Worm (Caenorhabditis elegans) whole organism, L1 larva: ENCODE data around the gene F13C5.2.

Experiments
- C04F5.9 ChIP-seq: sonication (generic microtip); optimal IDR thresholded peaks from 2 replicates; lab custom pipeline; 2016; ENCODE audit warnings: missing genetic modification characterization, missing compliant biosample characterization
- C16A3.4 ChIP-seq: fragments of 150-350 bp; optimal IDR thresholded peaks from 2 replicates; lab custom pipeline; 2014; ENCODE audit warnings: missing biosample characterization, missing genetic modification characterization
- C34B4.2 ChIP-seq: sonication (generic microtip); optimal IDR thresholded peaks from 2 replicates; lab custom pipeline; 2017; ENCODE audit warnings: mild to moderate bottlenecking, missing genetic modification characterization, missing compliant biosample characterization
- F16B12.6 ChIP-seq: fragments of 150-350 bp; optimal IDR thresholded peaks from 2 replicates; lab custom pipeline; 2014; ENCODE audit warnings: missing biosample characterization, missing genetic modification characterization
- aha-1 ChIP-seq: fragments of 150-350 bp; optimal IDR thresholded peaks from 2 replicates; lab custom pipeline; 2014; ENCODE audit warnings: missing biosample characterization, missing genetic modification characterization
- alr-1 ChIP-seq: fragments of 200-800 bp; sonication (Bioruptor generic); optimal IDR thresholded peaks from 2 replicates; lab custom pipeline; 2018; ENCODE audit warnings: borderline replicate concordance, mild to moderate bottlenecking, missing genetic modification characterization, missing compliant biosample characterization
- ama-1 ChIP-seq: fragments of 150-350 bp; optimal IDR thresholded peaks from 2 replicates; lab custom pipeline; 2014
- blmp-1 ChIP-seq: fragments of 150-350 bp; optimal IDR thresholded peaks from 2 replicates; lab custom pipeline; 2014; ENCODE audit warnings: missing biosample characterization, missing genetic modification characterization
- ceh-8 ChIP-seq: fragments of 200-800 bp; sonication (Bioruptor generic); optimal IDR thresholded peaks from 2 replicates; lab custom pipeline; 2018; ENCODE audit warnings: mild to moderate bottlenecking, missing genetic modification characterization, moderate library complexity, missing compliant biosample characterization
- ceh-82 ChIP-seq, 3 experiments: fragments of 150-350 bp in 1 of 3; sonication (generic microtip) in 2 of 3; optimal IDR thresholded peaks; 2 replicates each; lab custom pipeline; 2014 to 2017; ENCODE audit warnings: missing biosample characterization in 3 of 3, missing genetic modification characterization in 3 of 3
- ceh-88 ChIP-seq: fragments of 200-800 bp; sonication (Bioruptor generic); IDR thresholded peaks from 2 replicates; pipeline ENCODE4 v1.3.6; 2022; ENCODE audit warnings: missing genetic modification characterization, missing compliant biosample characterization
- dsc-1 ChIP-seq: sonication (generic microtip); optimal IDR thresholded peaks from 2 replicates; lab custom pipeline; 2016; ENCODE audit warnings: mild to moderate bottlenecking, missing genetic modification characterization, missing compliant biosample characterization
- efl-1 ChIP-seq, 4 experiments: fragments of 150-350 bp; optimal IDR thresholded peaks in 3 of 4; peaks in 1 of 4; 1 replicate in 1 of 4; 2 replicates in 3 of 4; lab custom pipeline; 2014; ENCODE audit warnings: missing biosample characterization in 2 of 4, missing genetic modification characterization in 2 of 4, missing genetic modification reagents in 2 of 4
- efl-3 ChIP-seq: fragments of 200-800 bp; sonication (Bioruptor generic); optimal IDR thresholded peaks from 2 replicates; lab custom pipeline; 2018; ENCODE audit warnings: mild to moderate bottlenecking, missing genetic modification characterization, missing compliant biosample characterization
- egl-13 ChIP-seq: sonication (generic microtip); optimal IDR thresholded peaks from 2 replicates; lab custom pipeline; 2016; ENCODE audit warnings: missing genotype, missing genetic modification reagents, missing genetic modification characterization, missing compliant biosample characterization
- egl-27 ChIP-seq, 2 experiments: fragments of 150-350 bp in 1 of 2; sonication (generic microtip); optimal IDR thresholded peaks; 3 replicates each; lab custom pipeline; 2017 to 2018; ENCODE audit warnings: missing biosample characterization in 2 of 2, missing genetic modification characterization in 2 of 2, missing genetic modification reagents in 2 of 2
- elt-3 ChIP-seq, 6 experiments: fragments of 150-350 bp in 1 of 6; sonication (generic microtip); optimal IDR thresholded peaks; 2 replicates each; lab custom pipeline; 2017 to 2018; ENCODE audit warnings: missing biosample characterization in 6 of 6, missing genetic modification characterization in 6 of 6, inconsistent platforms in 1 of 6
- ets-5 ChIP-seq: fragments of 200-800 bp; sonication (Bioruptor generic); IDR thresholded peaks from 2 replicates; pipeline ENCODE4 v1.3.6; 2022; ENCODE audit warnings: missing genetic modification characterization, missing compliant biosample characterization
- fkh-10 ChIP-seq: sonication (generic microtip); optimal IDR thresholded peaks from 2 replicates; lab custom pipeline; 2017; ENCODE audit warnings: missing biosample characterization, missing genetic modification reagents, missing genetic modification characterization
- fkh-4 ChIP-seq: sonication (generic microtip); optimal IDR thresholded peaks from 2 replicates; lab custom pipeline; 2016; ENCODE audit warnings: missing compliant biosample characterization, missing genetic modification characterization, borderline replicate concordance
- fkh-8 ChIP-seq: sonication (generic microtip); optimal IDR thresholded peaks from 2 replicates; lab custom pipeline; 2016; ENCODE audit warnings: mild to moderate bottlenecking, missing genetic modification characterization, missing compliant biosample characterization
- fos-1 ChIP-seq: fragments of 150-350 bp; optimal IDR thresholded peaks from 2 replicates; lab custom pipeline; 2014; ENCODE audit warnings: missing biosample characterization, missing genetic modification characterization
- grh-1 ChIP-seq: fragments of 200-800 bp; sonication (Bioruptor generic); IDR thresholded peaks from 2 replicates; pipeline ENCODE4 v1.3.6; 2022; ENCODE audit warnings: missing genetic modification reagents, missing genetic modification characterization, missing compliant biosample characterization
- hlh-17 ChIP-seq: fragments of 200-800 bp; sonication (Bioruptor generic); optimal IDR thresholded peaks from 2 replicates; lab custom pipeline; 2018; ENCODE audit warnings: missing genetic modification characterization, mild to moderate bottlenecking, missing compliant biosample characterization, moderate library complexity, borderline replicate concordance
- hlh-4 ChIP-seq: sonication (generic microtip); optimal IDR thresholded peaks from 2 replicates; lab custom pipeline; 2016; ENCODE audit warnings: mild to moderate bottlenecking, missing genetic modification characterization, missing compliant biosample characterization
- irx-1 ChIP-seq: sonication (generic microtip); optimal IDR thresholded peaks from 2 replicates; lab custom pipeline; 2016; ENCODE audit warnings: missing genetic modification characterization, missing compliant biosample characterization
- isw-1 ChIP-seq: fragments of 200-800 bp; sonication (Bioruptor generic); IDR thresholded peaks from 2 replicates; pipeline ENCODE4 v1.3.6; 2022; ENCODE audit warnings: missing genetic modification characterization, missing compliant biosample characterization
- lin-13 ChIP-seq: fragments of 150-350 bp; optimal IDR thresholded peaks from 2 replicates; lab custom pipeline; 2014; ENCODE audit warnings: missing biosample characterization, missing genetic modification reagents, missing genetic modification characterization
- lin-35 ChIP-seq, 2 experiments: fragments of 150-350 bp; optimal IDR thresholded peaks; 2 replicates each; lab custom pipeline; 2014; ENCODE audit warnings: missing biosample characterization in 2 of 2, missing genetic modification characterization in 2 of 2, missing genetic modification reagents in 2 of 2
- lir-3 ChIP-seq: sonication (generic microtip); optimal IDR thresholded peaks from 2 replicates; lab custom pipeline; 2016; ENCODE audit warnings: mild to moderate bottlenecking, missing genetic modification characterization, moderate library complexity, missing compliant biosample characterization; ENCODE audit not compliant: poor library complexity
- lsy-2 ChIP-seq, 2 experiments: fragments of 150-350 bp; optimal IDR thresholded peaks; 2 replicates each; lab custom pipeline; 2014; ENCODE audit warnings: missing biosample characterization in 2 of 2, missing genetic modification characterization in 2 of 2
- mdl-1 ChIP-seq, 2 experiments: fragments of 150-350 bp; optimal IDR thresholded peaks; 2 replicates each; lab custom pipeline; 2014 to 2017; ENCODE audit warnings: missing biosample characterization in 2 of 2, missing genetic modification characterization in 2 of 2, inconsistent platforms in 1 of 2
- mef-2 ChIP-seq: fragments of 150-350 bp; optimal IDR thresholded peaks from 2 replicates; lab custom pipeline; 2014; ENCODE audit warnings: missing biosample characterization, missing genetic modification characterization
- nhr-11 ChIP-seq: fragments of 150-350 bp; optimal IDR thresholded peaks from 2 replicates; lab custom pipeline; 2014; ENCODE audit warnings: missing biosample characterization, missing genetic modification characterization
- nhr-20 ChIP-seq: sonication (generic microtip); optimal IDR thresholded peaks from 2 replicates; lab custom pipeline; 2016; ENCODE audit warnings: mild to moderate bottlenecking, missing genetic modification characterization, missing compliant biosample characterization
- nhr-28 ChIP-seq: fragments of 150-350 bp; optimal IDR thresholded peaks from 2 replicates; lab custom pipeline; 2014; ENCODE audit warnings: missing biosample characterization, missing genetic modification characterization
- nhr-47 ChIP-seq: sonication (generic microtip); optimal IDR thresholded peaks from 2 replicates; lab custom pipeline; 2016; ENCODE audit warnings: mild to moderate bottlenecking, missing genetic modification characterization, moderate library complexity, missing compliant biosample characterization
- nhr-76 ChIP-seq: sonication (generic microtip); optimal IDR thresholded peaks from 2 replicates; lab custom pipeline; 2017; ENCODE audit warnings: missing biosample characterization, missing genetic modification characterization
- nhr-84 ChIP-seq: sonication (generic microtip); optimal IDR thresholded peaks from 2 replicates; lab custom pipeline; 2017; ENCODE audit warnings: missing biosample characterization, missing genetic modification characterization
- pax-3 ChIP-seq: fragments of 200-800 bp; sonication (Bioruptor generic); optimal IDR thresholded peaks from 2 replicates; lab custom pipeline; 2018; ENCODE audit warnings: mild to moderate bottlenecking, missing genetic modification characterization, moderate library complexity, missing compliant biosample characterization
- skn-1 ChIP-seq: fragments of 150-350 bp; optimal IDR thresholded peaks from 2 replicates; lab custom pipeline; 2014; ENCODE audit warnings: missing biosample characterization, missing genetic modification characterization
- snpc-4 ChIP-seq: fragments of 150-350 bp; optimal IDR thresholded peaks from 2 replicates; lab custom pipeline; 2014; ENCODE audit warnings: missing biosample characterization, missing genetic modification characterization
- snu-23 ChIP-seq: sonication (generic microtip); optimal IDR thresholded peaks from 2 replicates; lab custom pipeline; 2016; ENCODE audit warnings: missing genetic modification characterization, missing compliant biosample characterization
- sup-37 ChIP-seq: fragments of 200-800 bp; sonication (Bioruptor generic); optimal IDR thresholded peaks from 2 replicates; lab custom pipeline; 2018; ENCODE audit warnings: mild to moderate bottlenecking, missing genetic modification characterization, missing compliant biosample characterization
- swsn-7 ChIP-seq: sonication (generic microtip); optimal IDR thresholded peaks from 2 replicates; lab custom pipeline; 2016; ENCODE audit warnings: missing genetic modification characterization, missing compliant biosample characterization
- tbx-2 ChIP-seq: sonication (generic microtip); optimal IDR thresholded peaks from 2 replicates; lab custom pipeline; 2016; ENCODE audit warnings: missing genetic modification characterization, missing compliant biosample characterization
- unc-30 ChIP-seq: sonication (generic microtip); optimal IDR thresholded peaks from 2 replicates; lab custom pipeline; 2017; ENCODE audit warnings: missing biosample characterization, missing genetic modification characterization
- unc-62 ChIP-seq: fragments of 150-350 bp; optimal IDR thresholded peaks from 2 replicates; lab custom pipeline; 2014; ENCODE audit warnings: missing biosample characterization, missing genetic modification reagents, missing genetic modification characterization
- unc-86 ChIP-seq: sonication (generic microtip); optimal IDR thresholded peaks from 2 replicates; lab custom pipeline; 2016; ENCODE audit warnings: missing genetic modification characterization, missing compliant biosample characterization
- vab-15 ChIP-seq: sonication (generic microtip); optimal IDR thresholded peaks from 2 replicates; lab custom pipeline; 2017; ENCODE audit warnings: missing genotype, mild to moderate bottlenecking, missing genetic modification characterization, missing compliant biosample characterization
- zag-1 ChIP-seq: fragments of 150-350 bp; optimal IDR thresholded peaks from 2 replicates; lab custom pipeline; 2014; ENCODE audit warnings: missing biosample characterization, missing genetic modification characterization
- zip-4 ChIP-seq: fragments of 200-800 bp; sonication (Bioruptor generic); optimal IDR thresholded peaks from 2 replicates; lab custom pipeline; 2018; ENCODE audit warnings: mild to moderate bottlenecking, missing genetic modification characterization, moderate library complexity, missing compliant biosample characterization

F13C5.2 gene

DNA sequence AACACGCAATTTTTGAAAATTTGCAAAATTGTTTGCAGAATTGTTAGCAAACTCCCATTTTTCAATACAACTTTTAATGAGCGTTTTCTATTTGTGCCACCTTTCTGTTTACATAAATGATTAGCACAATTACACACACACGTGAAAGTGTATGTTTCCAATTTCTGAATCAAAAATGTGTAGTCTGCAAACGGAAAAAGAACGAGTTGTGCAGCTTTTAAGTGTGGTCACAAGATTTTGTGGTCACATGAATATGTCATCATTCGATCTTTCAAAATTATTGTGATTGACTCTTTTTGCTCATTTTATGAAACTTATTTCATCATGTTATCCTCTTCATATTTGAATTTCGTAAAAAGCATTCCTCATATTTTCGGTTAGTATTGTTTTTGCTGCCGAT is 6.9 kb downstream of the F13C5.2 start (continued):
- TF ChIP-seq pax-3 (tag; lab: Kevin White, UChicago) (no peak), fkh-8 (peak; percentile 44), hlh-4 (no peak), skn-1 (peak; percentile 70), ceh-8 (GFP tag; lab: Kevin White, UChicago) (peak; percentile 65), C04F5.9 (tag; lab: Kevin White, UChicago) (no peak), nhr-84 (tag; lab: Kevin White, UChicago) (no peak)

DNA sequence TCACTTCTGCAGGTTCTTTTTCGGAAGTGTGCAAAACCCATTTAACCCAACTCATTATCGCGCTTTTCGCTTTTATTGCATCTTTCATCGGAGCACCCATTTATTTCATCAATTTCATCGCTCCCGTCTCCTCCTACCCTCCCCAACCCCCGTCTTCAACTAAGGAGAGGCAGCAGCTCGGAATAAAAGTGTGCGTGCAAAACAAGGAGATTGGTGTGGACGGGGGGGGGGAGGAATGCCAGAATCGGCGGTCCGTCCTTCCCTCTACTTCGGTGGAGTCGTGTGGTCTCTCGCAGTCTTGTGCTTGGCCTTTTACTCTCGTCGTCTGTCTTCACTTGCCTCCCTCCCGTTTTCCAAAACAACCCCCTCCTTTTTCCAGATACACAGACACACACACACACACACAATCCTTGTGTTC is 7.6 kb downstream of the F13C5.2 start:
- no peak for TF ChIP-seq nhr-84 (tag; lab: Kevin White, UChicago)
- TF ChIP-seq isw-1 (GFP tag; lab: Robert Waterston, UW): peak; percentile 40
- peak; percentile 53 for TF ChIP-seq nhr-47 (tag; lab: Kevin White, UChicago)
- peak; percentile 42 for TF ChIP-seq swsn-7 (tag; lab: Kevin White, UChicago)
- no peak for TF ChIP-seq ets-5 (GFP tag; lab: Robert Waterston, UW)
- TF ChIP-seq F16B12.6: no peak
- peak in 1 of 2 experiments; percentile 58 for TF ChIP-seq lin-35 (GFP tag; optimal IDR thresholded peaks at IDR 0.05; lab: Kevin White, UChicago)
- no peak for TF ChIP-seq fos-1 (tag; lab: Kevin White, UChicago)
- peak; percentile 27 for TF ChIP-seq egl-13
- TF ChIP-seq irx-1 (tag; lab: Kevin White, UChicago): no peak
- TF ChIP-seq ceh-82 (tag; optimal IDR thresholded peaks at IDR 0.05; lab: Kevin White, UChicago): peak in 2 of 3 experiments; percentile 8 to 78
- no peak for TF ChIP-seq nhr-28 (tag; lab: Kevin White, UChicago)
- TF ChIP-seq nhr-20: peak; percentile 1
- TF ChIP-seq unc-62 (GFP tag; lab: Kevin White, UChicago): no peak
- no peak for TF ChIP-seq dsc-1
- TF ChIP-seq vab-15 (tag; lab: Kevin White, UChicago): no peak
- no peak for TF ChIP-seq hlh-17
- peak; percentile 6 to 32 for TF ChIP-seq lsy-2 (tag; optimal IDR thresholded peaks at IDR 0.05; lab: Kevin White, UChicago)
- TF ChIP-seq efl-1 (optimal IDR thresholded peaks at IDR 0.05; lab: Kevin White, UChicago): no peak
- TF ChIP-seq efl-1 (GFP tag; optimal IDR thresholded peaks at IDR 0.05 in 1 of 2; lab: Kevin White, UChicago): no peak
- no peak for TF ChIP-seq blmp-1 (tag; lab: Kevin White, UChicago)
- TF ChIP-seq snpc-4 (tag; lab: Kevin White, UChicago): no peak
- no peak for TF ChIP-seq mef-2 (tag; lab: Kevin White, UChicago)
- no peak for TF ChIP-seq C16A3.4
- no peak for TF ChIP-seq ceh-88
- TF ChIP-seq lin-13 (GFP tag; lab: Kevin White, UChicago): no peak
- no peak for TF ChIP-seq nhr-76 (tag; lab: Kevin White, UChicago)
- no peak for TF ChIP-seq aha-1
- TF ChIP-seq zag-1 (tag; lab: Kevin White, UChicago): no peak
- no peak for TF ChIP-seq fkh-4
- no peak for TF ChIP-seq alr-1 (tag; lab: Kevin White, UChicago)
- no peak for TF ChIP-seq lir-3 (tag; lab: Kevin White, UChicago)
- TF ChIP-seq sup-37 (GFP tag; lab: Kevin White, UChicago): no peak
- no peak for TF ChIP-seq mdl-1 (tag; optimal IDR thresholded peaks at IDR 0.05; lab: Kevin White, UChicago)
- TF ChIP-seq elt-3 (tag; optimal IDR thresholded peaks at IDR 0.05; lab: Kevin White, UChicago): no peak
- peak; percentile 11 for TF ChIP-seq snu-23 (GFP tag; lab: Kevin White, UChicago)
- TF ChIP-seq ama-1 (lab: Kevin White, UChicago): no peak
- TF ChIP-seq efl-3: no peak
- TF ChIP-seq fkh-10 (GFP tag; lab: Kevin White, UChicago): peak; percentile 58
- TF ChIP-seq tbx-2 (tag; lab: Kevin White, UChicago): peak; percentile 51
- peak; percentile 48 for TF ChIP-seq unc-86 (tag; lab: Kevin White, UChicago)
- TF ChIP-seq C34B4.2 (tag; lab: Kevin White, UChicago): no peak
- TF ChIP-seq egl-27 (tag; optimal IDR thresholded peaks at IDR 0.05; lab: Kevin White, UChicago): no peak
- TF ChIP-seq nhr-11 (tag; lab: Kevin White, UChicago): no peak
- no peak for TF ChIP-seq unc-30
- TF ChIP-seq zip-4: no peak
- TF ChIP-seq pax-3 (tag; lab: Kevin White, UChicago): peak; percentile 25
- TF ChIP-seq grh-1 (GFP tag; lab: Robert Waterston, UW): no peak
